Worm (Caenorhabditis elegans) whole organism, early embryonic: ENCODE data around the gene M106.2.

Experiments
- B0310.2 ChIP-seq: sonication (generic microtip); optimal IDR thresholded peaks from 2 replicates; lab custom pipeline; 2016; ENCODE audit warnings: mild to moderate bottlenecking, missing genetic modification characterization, missing compliant biosample characterization
- F13C5.2 ChIP-seq: sonication (generic microtip); optimal IDR thresholded peaks from 2 replicates; lab custom pipeline; 2017; ENCODE audit warnings: mild to moderate bottlenecking, missing genetic modification characterization, inconsistent platforms, missing compliant biosample characterization
- aly-1 ChIP-seq: sonication (generic microtip); optimal IDR thresholded peaks from 2 replicates; lab custom pipeline; 2016; ENCODE audit warnings: missing genetic modification characterization, missing compliant biosample characterization
- ama-1 ChIP-seq: fragments of 150-350 bp; optimal IDR thresholded peaks from 2 replicates; lab custom pipeline; 2014
- ceh-13 ChIP-seq: fragments of 200-800 bp; sonication (Bioruptor generic); optimal IDR thresholded peaks from 2 replicates; lab custom pipeline; 2018; ENCODE audit warnings: mild to moderate bottlenecking, missing genetic modification characterization, missing compliant biosample characterization
- ceh-36 ChIP-seq: sonication (generic microtip); optimal IDR thresholded peaks from 2 replicates; lab custom pipeline; 2016; ENCODE audit warnings: missing genetic modification characterization, inconsistent platforms, missing compliant biosample characterization
- ets-7 ChIP-seq: sonication (generic microtip); optimal IDR thresholded peaks from 2 replicates; lab custom pipeline; 2016; ENCODE audit warnings: missing genotype, missing genetic modification characterization, missing compliant biosample characterization
- flt-1 ChIP-seq: fragments of 200-800 bp; sonication (Bioruptor generic); IDR thresholded peaks from 2 replicates; pipeline ENCODE4 v1.3.6; 2022; ENCODE audit warnings: missing genetic modification characterization, missing compliant biosample characterization
- hmbx-1 ChIP-seq: sonication (generic microtip); optimal IDR thresholded peaks from 2 replicates; lab custom pipeline; 2016; ENCODE audit warnings: mild to moderate bottlenecking, missing genetic modification characterization, missing compliant biosample characterization
- hmg-4 ChIP-seq: fragments of 200-800 bp; sonication (Bioruptor generic); optimal IDR thresholded peaks from 2 replicates; lab custom pipeline; 2018; ENCODE audit warnings: mild to moderate bottlenecking, missing genetic modification characterization, missing compliant biosample characterization
- hnd-1 ChIP-seq: sonication (generic microtip); optimal IDR thresholded peaks from 2 replicates; lab custom pipeline; 2016; ENCODE audit warnings: missing genetic modification characterization, missing compliant biosample characterization
- pes-1 ChIP-seq: fragments of 200-800 bp; sonication (Bioruptor generic); IDR thresholded peaks from 2 replicates; pipeline ENCODE4 v1.3.6; 2022; ENCODE audit warnings: missing genetic modification reagents, missing genetic modification characterization, missing compliant biosample characterization
- scrt-1 ChIP-seq: fragments of 200-800 bp; sonication (Bioruptor generic); IDR thresholded peaks from 2 replicates; pipeline ENCODE4 v1.3.6; 2022; ENCODE audit warnings: missing genetic modification characterization, missing compliant biosample characterization
- sea-1 ChIP-seq: fragments of 200-800 bp; sonication (Bioruptor generic); conservative IDR thresholded peaks from 2 replicates; pipeline ENCODE4 v1.3.6; 2022; ENCODE audit warnings: missing genetic modification characterization, missing compliant biosample characterization
- tbx-11 ChIP-seq: fragments of 200-800 bp; sonication (Bioruptor generic); IDR thresholded peaks from 2 replicates; pipeline ENCODE4 v1.3.6; 2022; ENCODE audit warnings: missing genetic modification characterization, missing compliant biosample characterization
- tbx-37 ChIP-seq: fragments of 200-800 bp; sonication (Bioruptor generic); conservative IDR thresholded peaks from 2 replicates; pipeline ENCODE4 v1.3.6; 2022; ENCODE audit warnings: missing genetic modification reagents, missing genetic modification characterization, missing compliant biosample characterization
- tra-4 ChIP-seq: sonication (generic microtip); optimal IDR thresholded peaks from 2 replicates; lab custom pipeline; 2017; ENCODE audit warnings: missing genetic modification characterization, missing compliant biosample characterization

The M106.2 gene

ce11 chrII:10849903-10850302 lies at the start of gene M106.2:
Gene M106.2, minus strand, starts transcription at chrII:10850003.
- TF ChIP-seq B0310.2 (no peak), tra-4 (tag; lab: Kevin White, UChicago) (no peak), aly-1 (no peak), ets-7 (tag; lab: Kevin White, UChicago) (no peak), pes-1 (GFP tag; lab: Robert Waterston, UW) (no peak), scrt-1 (GFP tag; lab: Robert Waterston, UW) (no peak), F13C5.2 (tag; lab: Kevin White, UChicago) (no peak), sea-1 (no peak), hnd-1 (tag; lab: Kevin White, UChicago) (no peak), ceh-36 (tag; lab: Kevin White, UChicago) (no peak), tbx-11 (GFP tag; lab: Robert Waterston, UW) (no peak), flt-1 (GFP tag; lab: Robert Waterston, UW) (no peak), ceh-13 (GFP tag; lab: Kevin White, UChicago) (no peak), hmg-4 (no peak), tbx-37 (no peak), hmbx-1 (no peak), ama-1 (lab: Kevin White, UChicago) (no peak)

- TF ChIP-seq ceh-36 (tag; lab: Kevin White, UChicago) (no peak), F13C5.2 (tag; lab: Kevin White, UChicago) (no peak), hmbx-1 (no peak), flt-1 (GFP tag; lab: Robert Waterston, UW) (no peak), hnd-1 (tag; lab: Kevin White, UChicago) (no peak), sea-1 (no peak), tbx-11 (GFP tag; lab: Robert Waterston, UW) (no peak), ceh-13 (GFP tag; lab: Kevin White, UChicago) (no peak), B0310.2 (no peak), ets-7 (tag; lab: Kevin White, UChicago) (no peak), tbx-37 (no peak), tra-4 (tag; lab: Kevin White, UChicago) (no peak), ama-1 (lab: Kevin White, UChicago) (no peak), aly-1 (no peak), pes-1 (GFP tag; lab: Robert Waterston, UW) (no peak), hmg-4 (no peak), scrt-1 (GFP tag; lab: Robert Waterston, UW) (no peak)
Measured at ce11 chrII:10898998-10899397, 49.2 kb upstream of the M106.2 start.

DNA sequence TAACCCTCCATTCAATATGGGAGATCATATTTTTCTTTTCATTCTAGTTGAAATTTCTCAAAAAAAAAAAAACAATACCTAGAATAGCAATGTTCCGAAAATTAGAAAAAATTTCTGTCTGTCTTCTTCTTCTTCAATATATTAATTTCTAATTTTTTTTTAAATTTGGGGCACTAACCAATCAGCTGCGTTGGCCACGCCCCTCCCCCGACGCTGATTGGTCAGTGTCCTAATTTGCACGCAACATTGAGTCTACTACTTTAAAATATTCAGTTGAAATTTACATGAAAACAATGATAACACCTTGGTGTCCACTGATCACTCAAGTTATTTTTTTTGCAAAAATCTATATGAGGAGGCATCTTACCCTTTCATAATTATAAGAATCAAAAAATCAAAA lies 46.2 kb upstream of the M106.2 start:
- TF ChIP-seq hmg-4 = no peak

DNA sequence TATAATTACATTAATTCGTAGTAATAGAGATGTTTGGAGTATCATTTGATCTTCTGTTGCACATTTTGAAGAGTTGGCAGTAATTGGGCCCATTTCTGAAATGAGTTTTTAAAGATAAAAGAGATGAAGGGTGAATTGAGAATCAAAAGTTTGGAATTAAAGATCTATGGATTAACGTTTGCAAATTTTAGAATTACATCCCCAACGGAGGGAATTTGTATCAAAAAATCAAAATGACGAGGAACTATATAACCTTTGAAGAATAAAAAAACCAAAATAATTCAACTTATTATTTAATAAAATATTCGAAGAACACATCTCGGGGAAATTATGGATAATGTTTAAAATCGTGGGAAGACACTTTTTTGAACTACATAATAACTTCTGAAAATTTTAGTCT lies 45.2 kb upstream of the M106.2 start, which contains the start of gene sra-10:
sra-10 (minus strand) TSS at position 101 of the 400 bp plus-strand sequence.
- TF ChIP-seq tbx-11 (GFP tag; lab: Robert Waterston, UW) (no peak), hmbx-1 (no peak), tbx-37 (no peak), ceh-13 (GFP tag; lab: Kevin White, UChicago) (no peak), pes-1 (GFP tag; lab: Robert Waterston, UW) (no peak), ceh-36 (tag; lab: Kevin White, UChicago) (no peak), tra-4 (tag; lab: Kevin White, UChicago) (no peak), F13C5.2 (tag; lab: Kevin White, UChicago) (no peak), hmg-4 (no peak), scrt-1 (GFP tag; lab: Robert Waterston, UW) (no peak), B0310.2 (no peak), hnd-1 (tag; lab: Kevin White, UChicago) (no peak), aly-1 (no peak), ets-7 (tag; lab: Kevin White, UChicago) (no peak), ama-1 (lab: Kevin White, UChicago) (no peak), flt-1 (GFP tag; lab: Robert Waterston, UW) (no peak), sea-1 (no peak)

ce11 chrII:10888979-10889378 lies 39.2 kb upstream of the M106.2 start, which contains the start of gene ptr-8:
Gene ptr-8, plus strand, starts transcription at chrII:10889279.
- TF ChIP-seq B0310.2 (no peak), tbx-11 (GFP tag; lab: Robert Waterston, UW) (no peak), ceh-36 (tag; lab: Kevin White, UChicago) (no peak), hmbx-1 (no peak), ceh-13 (GFP tag; lab: Kevin White, UChicago) (no peak), ama-1 (lab: Kevin White, UChicago) (no peak), scrt-1 (GFP tag; lab: Robert Waterston, UW) (no peak), aly-1 (no peak), hnd-1 (tag; lab: Kevin White, UChicago) (no peak), sea-1 (no peak), hmg-4 (no peak), pes-1 (GFP tag; lab: Robert Waterston, UW) (no peak), tbx-37 (no peak), F13C5.2 (tag; lab: Kevin White, UChicago) (no peak), ets-7 (tag; lab: Kevin White, UChicago) (no peak), tra-4 (tag; lab: Kevin White, UChicago) (no peak), flt-1 (GFP tag; lab: Robert Waterston, UW) (no peak)

ce11 chrII:10887097-10887496 lies 37.3 kb upstream of the M106.2 start:
- TF ChIP-seq pes-1 (GFP tag; lab: Robert Waterston, UW) (no peak), sea-1 (no peak), tbx-11 (GFP tag; lab: Robert Waterston, UW) (no peak), ceh-36 (tag; lab: Kevin White, UChicago) (no peak), flt-1 (GFP tag; lab: Robert Waterston, UW) (no peak), hmbx-1 (no peak), F13C5.2 (tag; lab: Kevin White, UChicago) (no peak), ceh-13 (GFP tag; lab: Kevin White, UChicago) (no peak), tra-4 (tag; lab: Kevin White, UChicago) (no peak)

- TF ChIP-seq B0310.2 (no peak), hnd-1 (tag; lab: Kevin White, UChicago) (no peak), ama-1 (lab: Kevin White, UChicago) (no peak), flt-1 (GFP tag; lab: Robert Waterston, UW) (no peak), sea-1 (no peak), ceh-36 (tag; lab: Kevin White, UChicago) (no peak), tra-4 (tag; lab: Kevin White, UChicago) (no peak), ets-7 (tag; lab: Kevin White, UChicago) (no peak)
Measured at ce11 chrII:10885868-10886514, 36.2 kb upstream of the M106.2 start, which contains the start of gene F44F4.3. Gene F44F4.3, minus strand, starts transcription at chrII:10885918.
